Worm (Caenorhabditis elegans): ENCODE results near the gene itsn-1.

ce11 chrIV:17104157-17104872, 15.2 kb upstream of the itsn-1 start:
- TF ChIP-seq dmd-8 (GFP tag; IDR thresholded peaks at IDR 0.05) (no peak), nhr-237 (tag; optimal IDR thresholded peaks at IDR 0.05) (no peak), madf-5 (GFP tag; IDR thresholded peaks at IDR 0.05) (no peak), R02D3.7 (tag; optimal IDR thresholded peaks at IDR 0.05) (no peak)

Measured in whole organism, L4 larva.